Worm (Caenorhabditis elegans): ENCODE measurements around the gene phf-31.
A peak's percentile ranks its signal among the peaks of the same experiment; 100 is the strongest.

phf-31 gene

ce11 chrX:10686487-10686886 lies 4.7 kb downstream of the phf-31 start:
- TF ChIP-seq nhr-21 (tag; optimal IDR thresholded peaks at IDR 0.05) (peak; percentile 2), blmp-1 (tag; optimal IDR thresholded peaks at IDR 0.05; ENCODE audit: insufficient read depth) (peak; percentile 50), fos-1 (tag; optimal IDR thresholded peaks at IDR 0.05) (peak; percentile 86), sma-3 (GFP tag; optimal IDR thresholded peaks at IDR 0.05) (peak; percentile 18), lin-13 (GFP tag; optimal IDR thresholded peaks at IDR 0.05) (no peak), nhr-25 (tag; optimal IDR thresholded peaks at IDR 0.05) (peak; percentile 30), gmeb-1 (tag; optimal IDR thresholded peaks at IDR 0.05) (no peak), nhr-6 (tag; optimal IDR thresholded peaks at IDR 0.05) (no peak), ama-1 (optimal IDR thresholded peaks at IDR 0.05) (no peak)

ce11 chrX:10687317-10687716 lies 5.5 kb downstream of the phf-31 start:
- TF ChIP-seq crh-2 (tag; optimal IDR thresholded peaks at IDR 0.05), result peak; percentile 11
- TF ChIP-seq nhr-12 (tag; optimal IDR thresholded peaks at IDR 0.05), result no peak
- no peak for TF ChIP-seq egl-27 (tag; optimal IDR thresholded peaks at IDR 0.05)
- no peak for TF ChIP-seq dmd-4 (tag; optimal IDR thresholded peaks at IDR 0.05)
- TF ChIP-seq nhr-23 (tag; optimal IDR thresholded peaks at IDR 0.05), result no peak
- TF ChIP-seq skn-1 (tag; optimal IDR thresholded peaks at IDR 0.05), result no peak
- TF ChIP-seq ceh-16 (tag; optimal IDR thresholded peaks at IDR 0.05), result no peak
- TF ChIP-seq lin-11 (tag; optimal IDR thresholded peaks at IDR 0.05), result no peak
- TF ChIP-seq ztf-4 (tag; optimal IDR thresholded peaks at IDR 0.05), result no peak
- no peak for TF ChIP-seq nhr-10 (tag; optimal IDR thresholded peaks at IDR 0.05)
- no peak for TF ChIP-seq aly-2 (tag; optimal IDR thresholded peaks at IDR 0.05)
- TF ChIP-seq nhr-129 (tag; optimal IDR thresholded peaks at IDR 0.05), result no peak
- no peak for TF ChIP-seq unc-62 (GFP tag; optimal IDR thresholded peaks at IDR 0.05)
- no peak for TF ChIP-seq ztf-1 (GFP tag; conservative IDR thresholded peaks at IDR 0.05)
- no peak for TF ChIP-seq mab-5 (tag; optimal IDR thresholded peaks at IDR 0.05)
- peak; percentile 14 for TF ChIP-seq F13H6.1 (tag; optimal IDR thresholded peaks at IDR 0.05)
- no peak for TF ChIP-seq ZK546.5 (tag; optimal IDR thresholded peaks at IDR 0.05)
- TF ChIP-seq unc-39 (tag; optimal IDR thresholded peaks at IDR 0.05), result no peak
- no peak for TF ChIP-seq snpc-4 (tag; optimal IDR thresholded peaks at IDR 0.05)
- no peak for TF ChIP-seq unc-55 (GFP tag; optimal IDR thresholded peaks at IDR 0.05)
- no peak for TF ChIP-seq nhr-6 (tag; optimal IDR thresholded peaks at IDR 0.05)
- no peak for TF ChIP-seq alr-1 (tag; optimal IDR thresholded peaks at IDR 0.05)
- no peak for TF ChIP-seq ceh-82 (tag; optimal IDR thresholded peaks at IDR 0.05)
- TF ChIP-seq gmeb-1 (tag; optimal IDR thresholded peaks at IDR 0.05), result no peak
- no peak for TF ChIP-seq mbf-1 (tag; optimal IDR thresholded peaks at IDR 0.05)
- no peak for TF ChIP-seq nhr-77 (tag; optimal IDR thresholded peaks at IDR 0.05)
- TF ChIP-seq lsy-2 (tag; optimal IDR thresholded peaks at IDR 0.05), result no peak
- TF ChIP-seq ztf-11 (tag; optimal IDR thresholded peaks at IDR 0.05), result no peak
- TF ChIP-seq peb-1 (tag; optimal IDR thresholded peaks at IDR 0.05), result no peak
- peak; percentile 87 for TF ChIP-seq fos-1 (tag; optimal IDR thresholded peaks at IDR 0.05)
- TF ChIP-seq R02D3.7 (tag; optimal IDR thresholded peaks at IDR 0.05), result no peak
- no peak for TF ChIP-seq sma-3 (GFP tag; optimal IDR thresholded peaks at IDR 0.05)
- TF ChIP-seq ama-1 (optimal IDR thresholded peaks at IDR 0.05), result peak; percentile 21
- TF ChIP-seq sem-4 (tag; optimal IDR thresholded peaks at IDR 0.05), result no peak
- no peak for TF ChIP-seq blmp-1 (tag; optimal IDR thresholded peaks at IDR 0.05; ENCODE audit: insufficient read depth)
- TF ChIP-seq sma-9 (GFP tag; optimal IDR thresholded peaks at IDR 0.05), result peak; percentile 51
- TF ChIP-seq sma-9 (tag; optimal IDR thresholded peaks at IDR 0.05), result no peak
- TF ChIP-seq nhr-21 (tag; optimal IDR thresholded peaks at IDR 0.05), result no peak
- no peak for TF ChIP-seq Y55F3AM.14 (GFP tag; optimal IDR thresholded peaks at IDR 0.05)
- no peak for TF ChIP-seq nhr-237 (tag; optimal IDR thresholded peaks at IDR 0.05)
- no peak for TF ChIP-seq elt-3 (tag; optimal IDR thresholded peaks at IDR 0.05)

ce11 chrX:10688311-10688710 lies 6.5 kb downstream of the phf-31 start:
- TF ChIP-seq sma-9 (GFP tag; optimal IDR thresholded peaks at IDR 0.05) (peak; percentile 23), sma-9 (tag; optimal IDR thresholded peaks at IDR 0.05) (no peak), nhr-129 (tag; optimal IDR thresholded peaks at IDR 0.05) (peak; percentile 16), elt-3 (tag; optimal IDR thresholded peaks at IDR 0.05) (no peak), crh-2 (tag; optimal IDR thresholded peaks at IDR 0.05) (peak; percentile 52), nhr-21 (tag; optimal IDR thresholded peaks at IDR 0.05) (peak; percentile 36), nhr-25 (tag; optimal IDR thresholded peaks at IDR 0.05) (peak; percentile 71), gmeb-1 (tag; optimal IDR thresholded peaks at IDR 0.05) (peak; percentile 11), ama-1 (optimal IDR thresholded peaks at IDR 0.05) (peak; percentile 70), fos-1 (tag; optimal IDR thresholded peaks at IDR 0.05) (peak; percentile 5), blmp-1 (tag; optimal IDR thresholded peaks at IDR 0.05; ENCODE audit: insufficient read depth) (peak; percentile 94), sma-3 (GFP tag; optimal IDR thresholded peaks at IDR 0.05) (peak; percentile 43), snpc-4 (tag; optimal IDR thresholded peaks at IDR 0.05) (no peak), lsy-2 (tag; optimal IDR thresholded peaks at IDR 0.05) (peak in 1 of 2 experiments; percentile 45), ztf-1 (GFP tag; conservative IDR thresholded peaks at IDR 0.05) (no peak)

Measured in whole organism, L2 larva.